Worm (Caenorhabditis elegans) whole organism, L2 larva: ENCODE measurements around the gene C56G2.22.

Source experiments
- C34F6.9 ChIP-seq: fragments of 150-350 bp; optimal IDR thresholded peaks from 2 replicates; lab custom pipeline; 2014; ENCODE audit warnings: missing biosample characterization, missing genetic modification characterization
- F13H6.1 ChIP-seq: sonication (generic microtip); optimal IDR thresholded peaks from 2 replicates; lab custom pipeline; 2016; ENCODE audit warnings: missing genetic modification characterization, missing compliant biosample characterization
- R02D3.7 ChIP-seq: fragments of 150-350 bp; optimal IDR thresholded peaks from 2 replicates; lab custom pipeline; 2014; ENCODE audit warnings: missing biosample characterization, missing genetic modification characterization
- Y55F3AM.14 ChIP-seq: fragments of 200-800 bp; sonication (Bioruptor generic); optimal IDR thresholded peaks from 2 replicates; lab custom pipeline; 2018; ENCODE audit warnings: mild to moderate bottlenecking, missing genetic modification characterization, missing compliant biosample characterization
- ama-1 ChIP-seq: fragments of 150-350 bp; optimal IDR thresholded peaks from 2 replicates; lab custom pipeline; 2018; ENCODE audit warnings: inconsistent platforms
- blmp-1 ChIP-seq: sonication (generic microtip); optimal IDR thresholded peaks from 2 replicates; lab custom pipeline; 2017; ENCODE audit warnings: missing genetic modification characterization, mild to moderate bottlenecking, missing compliant biosample characterization, antibody characterized with exemption, moderate library complexity; ENCODE audit not compliant: insufficient read depth
- ceh-82 ChIP-seq: fragments of 150-350 bp; optimal IDR thresholded peaks from 2 replicates; lab custom pipeline; 2014; ENCODE audit warnings: missing biosample characterization, missing genetic modification characterization
- crh-2 ChIP-seq: sonication (generic microtip); optimal IDR thresholded peaks from 2 replicates; lab custom pipeline; 2017; ENCODE audit warnings: missing biosample characterization, missing genetic modification characterization
- egl-27 ChIP-seq: sonication (generic microtip); optimal IDR thresholded peaks from 3 replicates; lab custom pipeline; 2017; ENCODE audit warnings: missing biosample characterization, missing genetic modification reagents, missing genetic modification characterization
- elt-1 ChIP-seq: fragments of 150-350 bp; optimal IDR thresholded peaks from 2 replicates; lab custom pipeline; 2014; ENCODE audit warnings: missing biosample characterization, missing genetic modification characterization
- elt-3 ChIP-seq: sonication (generic microtip); optimal IDR thresholded peaks from 2 replicates; lab custom pipeline; 2017; ENCODE audit warnings: missing biosample characterization, missing genetic modification characterization
- lin-13 ChIP-seq: fragments of 150-350 bp; optimal IDR thresholded peaks from 2 replicates; lab custom pipeline; 2014; ENCODE audit warnings: missing biosample characterization, missing genetic modification reagents, missing genetic modification characterization
- lsy-2 ChIP-seq, 2 experiments: fragments of 150-350 bp in 1 of 2; sonication (generic microtip) in 1 of 2; optimal IDR thresholded peaks; 2 replicates each; lab custom pipeline; 2014 to 2017; ENCODE audit warnings: missing biosample characterization in 2 of 2, missing genetic modification characterization in 2 of 2
- mab-5 ChIP-seq: fragments of 150-350 bp; optimal IDR thresholded peaks from 2 replicates; lab custom pipeline; 2014; ENCODE audit warnings: missing biosample characterization, missing genetic modification characterization
- mbf-1 ChIP-seq: sonication (generic microtip); optimal IDR thresholded peaks from 2 replicates; lab custom pipeline; 2017; ENCODE audit warnings: missing biosample characterization, missing genetic modification characterization
- mdl-1 ChIP-seq, 2 experiments: fragments of 150-350 bp in 1 of 2; sonication (generic microtip) in 1 of 2; optimal IDR thresholded peaks; 2 replicates each; lab custom pipeline; 2017; ENCODE audit warnings: missing biosample characterization in 2 of 2, missing genetic modification characterization in 2 of 2
- nhr-10 ChIP-seq: sonication (generic microtip); optimal IDR thresholded peaks from 2 replicates; lab custom pipeline; 2017; ENCODE audit warnings: missing biosample characterization, missing genetic modification characterization
- nhr-11 ChIP-seq: fragments of 150-350 bp; optimal IDR thresholded peaks from 2 replicates; lab custom pipeline; 2014; ENCODE audit warnings: missing biosample characterization, missing genetic modification characterization
- nhr-129 ChIP-seq: fragments of 150-350 bp; optimal IDR thresholded peaks from 2 replicates; lab custom pipeline; 2014; ENCODE audit warnings: missing biosample characterization, missing genetic modification characterization
- nhr-21 ChIP-seq: fragments of 150-350 bp; optimal IDR thresholded peaks from 2 replicates; lab custom pipeline; 2014; ENCODE audit warnings: missing biosample characterization, missing genetic modification characterization
- nhr-23 ChIP-seq: fragments of 150-350 bp; optimal IDR thresholded peaks from 2 replicates; lab custom pipeline; 2014; ENCODE audit warnings: missing biosample characterization, missing genetic modification reagents, missing genetic modification characterization
- nhr-237 ChIP-seq: fragments of 150-350 bp; optimal IDR thresholded peaks from 2 replicates; lab custom pipeline; 2014; ENCODE audit warnings: missing biosample characterization, missing genetic modification characterization
- nhr-25 ChIP-seq: fragments of 150-350 bp; sonication (generic microtip); optimal IDR thresholded peaks from 3 replicates; lab custom pipeline; 2014; ENCODE audit warnings: missing biosample characterization, missing genetic modification characterization
- nhr-6 ChIP-seq: fragments of 150-350 bp; optimal IDR thresholded peaks from 2 replicates; lab custom pipeline; 2014; ENCODE audit warnings: missing biosample characterization, missing genetic modification characterization
- peb-1 ChIP-seq: fragments of 150-350 bp; optimal IDR thresholded peaks from 2 replicates; lab custom pipeline; 2014; ENCODE audit warnings: missing biosample characterization, missing genetic modification characterization
- sem-4 ChIP-seq: fragments of 150-350 bp; optimal IDR thresholded peaks from 2 replicates; lab custom pipeline; 2014; ENCODE audit warnings: missing biosample characterization, missing genetic modification reagents, missing genetic modification characterization
- skn-1 ChIP-seq: sonication (generic microtip); optimal IDR thresholded peaks from 2 replicates; lab custom pipeline; 2017; ENCODE audit warnings: missing biosample characterization, missing genetic modification characterization
- sma-3 ChIP-seq: sonication (generic microtip); optimal IDR thresholded peaks from 2 replicates; lab custom pipeline; 2016; ENCODE audit warnings: missing genetic modification reagents, missing genetic modification characterization, missing compliant biosample characterization
- sma-9 ChIP-seq, 2 experiments: fragments of 150-350 bp in 1 of 2; sonication (generic microtip) in 1 of 2; optimal IDR thresholded peaks; 2 replicates each; lab custom pipeline; 2014 to 2016; ENCODE audit warnings: missing genetic modification characterization in 2 of 2, mild to moderate bottlenecking in 1 of 2, missing biosample characterization in 1 of 2, missing compliant biosample characterization in 1 of 2, missing genetic modification reagents in 1 of 2, moderate library complexity in 1 of 2
- snpc-4 ChIP-seq: fragments of 150-350 bp; optimal IDR thresholded peaks from 2 replicates; lab custom pipeline; 2014; ENCODE audit warnings: missing biosample characterization, missing genetic modification characterization
- unc-39 ChIP-seq: fragments of 150-350 bp; optimal IDR thresholded peaks from 2 replicates; lab custom pipeline; 2014; ENCODE audit warnings: missing biosample characterization, missing genetic modification characterization
- unc-55 ChIP-seq: fragments of 150-350 bp; sonication (generic microtip); optimal IDR thresholded peaks from 3 replicates; lab custom pipeline; 2014; ENCODE audit warnings: missing biosample characterization, missing genetic modification reagents, missing genetic modification characterization
- zag-1 ChIP-seq: fragments of 150-350 bp; optimal IDR thresholded peaks from 2 replicates; lab custom pipeline; 2014; ENCODE audit warnings: missing biosample characterization, missing genetic modification characterization
- ztf-1 ChIP-seq: fragments of 200-800 bp; sonication (Bioruptor generic); conservative IDR thresholded peaks from 2 replicates; pipeline ENCODE4 v1.3.6; 2022; ENCODE audit warnings: missing genetic modification characterization, missing compliant biosample characterization
- ztf-4 ChIP-seq: fragments of 150-350 bp; optimal IDR thresholded peaks from 2 replicates; lab custom pipeline; 2014; ENCODE audit warnings: missing biosample characterization, missing genetic modification characterization

The C56G2.22 gene

ce11 chrIII:6359171-6359854 is 13.1 kb downstream of the C56G2.22 start (continued):
- TF ChIP-seq ztf-4 (tag; lab: Kevin White, UChicago) (no peak), ztf-1 (GFP tag; lab: Robert Waterston, UW) (no peak), elt-1 (no peak), zag-1 (tag; lab: Kevin White, UChicago) (no peak), blmp-1 (tag; lab: Kevin White, UChicago) (peak; percentile 86), ama-1 (lab: Kevin White, UChicago) (peak; percentile 14), mab-5 (tag; lab: Kevin White, UChicago) (no peak)
- TF ChIP-seq, all 48 proteins: peak for 9

ce11 chrIII:6360114-6360513 is 13.9 kb downstream of the C56G2.22 start:
- no peak for TF ChIP-seq skn-1 (tag; lab: Kevin White, UChicago)
- TF ChIP-seq mdl-1 (tag; optimal IDR thresholded peaks at IDR 0.05; lab: Kevin White, UChicago), result peak in 1 of 2 experiments; percentile 1
- no peak for TF ChIP-seq crh-2 (tag; lab: Kevin White, UChicago)
- TF ChIP-seq peb-1 (tag; lab: Kevin White, UChicago), result no peak
- TF ChIP-seq unc-55 (GFP tag; lab: Kevin White, UChicago), result no peak
- TF ChIP-seq ztf-4 (tag; lab: Kevin White, UChicago), result no peak
- TF ChIP-seq nhr-21 (tag; lab: Kevin White, UChicago), result no peak
- no peak for TF ChIP-seq ama-1 (lab: Kevin White, UChicago)
- TF ChIP-seq sma-3, result no peak
- TF ChIP-seq lsy-2 (tag; optimal IDR thresholded peaks at IDR 0.05; lab: Kevin White, UChicago), result peak in 1 of 2 experiments; percentile 23
- peak; percentile 83 for TF ChIP-seq sma-9 (GFP tag; optimal IDR thresholded peaks at IDR 0.05; lab: Kevin White, UChicago)
- TF ChIP-seq sma-9 (tag; optimal IDR thresholded peaks at IDR 0.05; lab: Kevin White, UChicago), result no peak
- TF ChIP-seq nhr-10 (tag; lab: Kevin White, UChicago), result no peak
- TF ChIP-seq elt-3 (tag; lab: Kevin White, UChicago), result no peak
- peak; percentile 47 for TF ChIP-seq C34F6.9 (tag; lab: Kevin White, UChicago)
- TF ChIP-seq unc-39, result no peak
- TF ChIP-seq snpc-4, result no peak
- peak; percentile 34 for TF ChIP-seq nhr-25 (tag; lab: Kevin White, UChicago)
- TF ChIP-seq sem-4 (tag; lab: Kevin White, UChicago), result peak; percentile 50
- peak; percentile 30 for TF ChIP-seq F13H6.1 (tag; lab: Kevin White, UChicago)
- TF ChIP-seq nhr-129, result peak; percentile 74
- TF ChIP-seq nhr-11 (tag; lab: Kevin White, UChicago), result no peak
- peak; percentile 31 for TF ChIP-seq blmp-1 (tag; lab: Kevin White, UChicago)
- TF ChIP-seq ceh-82 (tag; lab: Kevin White, UChicago), result no peak
- no peak for TF ChIP-seq nhr-237 (tag; lab: Kevin White, UChicago)
- peak; percentile 8 for TF ChIP-seq mab-5 (tag; lab: Kevin White, UChicago)

DNA sequence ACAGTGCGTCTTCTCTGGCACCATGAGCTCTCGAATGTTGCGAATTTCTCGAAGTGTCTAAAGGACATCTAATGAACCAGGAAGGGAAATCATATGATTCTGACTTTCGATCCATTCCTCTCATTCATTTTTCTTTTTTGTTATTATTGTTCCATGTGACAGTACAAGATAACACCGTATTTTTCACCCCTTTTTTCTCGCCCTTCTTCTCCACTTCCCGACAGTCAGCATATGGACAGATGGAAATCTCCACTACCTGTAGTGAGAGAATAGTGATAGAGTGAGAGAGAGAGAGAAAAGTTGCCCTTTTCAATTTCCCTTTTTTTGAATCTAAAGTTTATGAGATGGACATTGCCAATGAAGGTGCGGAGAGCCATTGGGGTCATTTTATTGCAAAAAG is 14.6 kb downstream of the C56G2.22 start:
- peak in 1 of 2 experiments; percentile 24 for TF ChIP-seq mdl-1 (tag; optimal IDR thresholded peaks at IDR 0.05; lab: Kevin White, UChicago)
- no peak for TF ChIP-seq snpc-4
- TF ChIP-seq Y55F3AM.14 (GFP tag; lab: Kevin White, UChicago), result no peak
- TF ChIP-seq nhr-23 (tag; lab: Kevin White, UChicago), result no peak
- TF ChIP-seq nhr-129, result peak; percentile 73
- no peak for TF ChIP-seq F13H6.1 (tag; lab: Kevin White, UChicago)
- TF ChIP-seq sma-3, result peak; percentile 16
- TF ChIP-seq elt-1, result no peak
- TF ChIP-seq lsy-2 (tag; optimal IDR thresholded peaks at IDR 0.05; lab: Kevin White, UChicago), result peak in 1 of 2 experiments; percentile 35
- TF ChIP-seq sma-9 (GFP tag; optimal IDR thresholded peaks at IDR 0.05; lab: Kevin White, UChicago), result peak; percentile 73
- TF ChIP-seq sma-9 (tag; optimal IDR thresholded peaks at IDR 0.05; lab: Kevin White, UChicago), result no peak
- TF ChIP-seq unc-39, result no peak
- TF ChIP-seq lin-13, result no peak
- TF ChIP-seq sem-4 (tag; lab: Kevin White, UChicago), result no peak
- no peak for TF ChIP-seq nhr-6 (tag; lab: Kevin White, UChicago)
- peak; percentile 41 for TF ChIP-seq nhr-21 (tag; lab: Kevin White, UChicago)
- TF ChIP-seq egl-27 (tag; lab: Kevin White, UChicago), result peak; percentile 24
- TF ChIP-seq mbf-1 (tag; lab: Kevin White, UChicago), result no peak
- TF ChIP-seq R02D3.7, result no peak
- peak; percentile 42 for TF ChIP-seq nhr-25 (tag; lab: Kevin White, UChicago)
- no peak for TF ChIP-seq peb-1 (tag; lab: Kevin White, UChicago)
- no peak for TF ChIP-seq unc-55 (GFP tag; lab: Kevin White, UChicago)
- peak; percentile 89 for TF ChIP-seq blmp-1 (tag; lab: Kevin White, UChicago)
